Worm (Caenorhabditis elegans): ENCODE measurements around the gene nstp-3.

DNA sequence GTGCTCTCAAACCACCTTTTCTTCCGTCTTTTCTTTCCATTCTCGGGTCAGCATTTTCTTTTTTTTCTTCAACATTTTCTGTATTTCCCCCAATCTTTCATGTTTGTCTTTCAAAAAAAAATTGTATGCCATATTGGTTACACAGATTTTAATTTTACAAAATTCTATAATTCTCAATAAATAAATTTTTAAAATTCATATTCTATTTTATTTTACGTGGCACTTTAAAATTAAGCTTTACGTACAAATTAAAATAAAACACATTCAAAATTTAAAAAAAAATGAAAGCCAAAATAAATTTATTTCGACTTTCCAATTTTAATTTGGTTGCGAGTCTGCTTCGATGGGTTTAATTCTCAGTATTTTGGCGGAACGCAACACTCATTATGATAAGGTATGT lies 7.4 kb upstream of the nstp-3 start, which contains the start of gene ZC250.5:
- no peak for TF ChIP-seq klf-2 (GFP tag; conservative IDR thresholded peaks at IDR 0.05)
- TF ChIP-seq tab-1 (GFP tag; IDR thresholded peaks at IDR 0.05) = no peak
- no peak for TF ChIP-seq ztf-29 (GFP tag; IDR thresholded peaks at IDR 0.05)
- no peak for TF ChIP-seq T22C8.4 (GFP tag; IDR thresholded peaks at IDR 0.05)
- no peak for TF ChIP-seq med-1 (GFP tag; optimal IDR thresholded peaks at IDR 0.05; ENCODE audit: insufficient read depth)

Data from whole organism, midembryonic.